Worm (Caenorhabditis elegans): ENCODE measurements around the gene C05D11.1.

C05D11.1 gene

ce11 chrIII:6421473-6421872 lies 14.9 kb upstream of the C05D11.1 start:
- TF ChIP-seq nhr-85 (tag): peak; percentile 74
- no peak for TF ChIP-seq lsy-2 (tag; optimal IDR thresholded peaks at IDR 0.05)

- no peak for TF ChIP-seq lin-15B (tag; optimal IDR thresholded peaks at IDR 0.05)
- TF ChIP-seq snu-23 (GFP tag; optimal IDR thresholded peaks at IDR 0.05): no peak
- peak; percentile 28 for TF ChIP-seq nhr-71 (tag; optimal IDR thresholded peaks at IDR 0.05)
- no peak for TF ChIP-seq fkh-8 (tag; optimal IDR thresholded peaks at IDR 0.05)
- TF ChIP-seq C16A3.4 (tag; optimal IDR thresholded peaks at IDR 0.05): no peak
- TF ChIP-seq nhr-85 (tag): peak; percentile 45
- TF ChIP-seq mep-1 (tag; optimal IDR thresholded peaks at IDR 0.05): no peak
- TF ChIP-seq F16B12.6 (tag; optimal IDR thresholded peaks at IDR 0.05): no peak
- TF ChIP-seq isw-1 (GFP tag; IDR thresholded peaks at IDR 0.05): no peak
- TF ChIP-seq unc-130 (tag; optimal IDR thresholded peaks at IDR 0.05): no peak
- TF ChIP-seq pax-3 (tag; optimal IDR thresholded peaks at IDR 0.05): no peak
- no peak for TF ChIP-seq nhr-77 (tag; optimal IDR thresholded peaks at IDR 0.05)
- TF ChIP-seq lsy-2 (tag; optimal IDR thresholded peaks at IDR 0.05): no peak
- TF ChIP-seq C04F5.9 (tag; optimal IDR thresholded peaks at IDR 0.05): no peak
- TF ChIP-seq nhr-84 (tag; optimal IDR thresholded peaks at IDR 0.05): no peak
- no peak for TF ChIP-seq zip-4 (GFP tag; optimal IDR thresholded peaks at IDR 0.05)
- TF ChIP-seq unc-62 (GFP tag; optimal IDR thresholded peaks at IDR 0.05): no peak
- no peak for TF ChIP-seq ets-5 (GFP tag; IDR thresholded peaks at IDR 0.05)
- TF ChIP-seq elt-3 (tag; optimal IDR thresholded peaks at IDR 0.05): no peak
- TF ChIP-seq fos-1 (tag; optimal IDR thresholded peaks at IDR 0.05): no peak
- no peak for TF ChIP-seq fkh-10 (GFP tag; optimal IDR thresholded peaks at IDR 0.05)
- TF ChIP-seq nhr-47 (tag; optimal IDR thresholded peaks at IDR 0.05): no peak
- TF ChIP-seq lin-13 (GFP tag; optimal IDR thresholded peaks at IDR 0.05): no peak
- no peak for TF ChIP-seq ceh-90 (tag; optimal IDR thresholded peaks at IDR 0.05)
- TF ChIP-seq snpc-4 (tag; optimal IDR thresholded peaks at IDR 0.05): no peak
- TF ChIP-seq nhr-12 (tag; optimal IDR thresholded peaks at IDR 0.05): no peak
- TF ChIP-seq ama-1 (optimal IDR thresholded peaks at IDR 0.05): no peak
- TF ChIP-seq unc-98 (GFP tag; IDR thresholded peaks at IDR 0.05): no peak
- peak; percentile 35 for TF ChIP-seq nhr-90 (tag; optimal IDR thresholded peaks at IDR 0.05; ENCODE audit: poor library complexity)
- no peak for TF ChIP-seq skn-1 (tag; optimal IDR thresholded peaks at IDR 0.05)
- no peak for TF ChIP-seq pqm-1 (tag; optimal IDR thresholded peaks at IDR 0.05)
- no peak for TF ChIP-seq dsc-1 (tag; optimal IDR thresholded peaks at IDR 0.05)
- no peak for TF ChIP-seq fkh-4 (tag; optimal IDR thresholded peaks at IDR 0.05; ENCODE audit: borderline replicate concordance)
- no peak for TF ChIP-seq ces-1 (GFP tag; optimal IDR thresholded peaks at IDR 0.05)
- peak; percentile 36 for TF ChIP-seq blmp-1 (tag; optimal IDR thresholded peaks at IDR 0.05)
- TF ChIP-seq ztf-11 (tag; optimal IDR thresholded peaks at IDR 0.05): no peak
- TF ChIP-seq unc-30 (tag; optimal IDR thresholded peaks at IDR 0.05): no peak
- no peak for TF ChIP-seq sptf-1 (tag; optimal IDR thresholded peaks at IDR 0.05)
- peak; percentile 14 for TF ChIP-seq jun-1 (tag; optimal IDR thresholded peaks at IDR 0.05)
- no peak for TF ChIP-seq nhr-11 (tag; optimal IDR thresholded peaks at IDR 0.05)
- TF ChIP-seq hlh-4 (tag; optimal IDR thresholded peaks at IDR 0.05): no peak
- TF ChIP-seq sup-37 (GFP tag; optimal IDR thresholded peaks at IDR 0.05): no peak
- no peak for TF ChIP-seq hlh-17 (GFP tag; optimal IDR thresholded peaks at IDR 0.05; ENCODE audit: borderline replicate concordance)
- no peak for TF ChIP-seq ceh-82 (tag; optimal IDR thresholded peaks at IDR 0.05)
- peak; percentile 72 for TF ChIP-seq elt-2 (tag; optimal IDR thresholded peaks at IDR 0.05)
- TF ChIP-seq mab-9 (GFP tag; IDR thresholded peaks at IDR 0.05): no peak
- TF ChIP-seq unc-86 (tag; optimal IDR thresholded peaks at IDR 0.05): no peak
- no peak for TF ChIP-seq sox-4 (tag; optimal IDR thresholded peaks at IDR 0.05)
- TF ChIP-seq mdl-1 (tag; optimal IDR thresholded peaks at IDR 0.05): peak in 1 of 2 experiments; percentile 31
- TF ChIP-seq tlp-1 (tag; optimal IDR thresholded peaks at IDR 0.05): no peak
- no peak for TF ChIP-seq ztf-4 (tag; optimal IDR thresholded peaks at IDR 0.05)
- TF ChIP-seq nhr-76 (tag; optimal IDR thresholded peaks at IDR 0.05): no peak
Measured at ce11 chrIII:6421973-6422511, 14.4 kb upstream of the C05D11.1 start.

Data from whole organism, L1 larva.